Fruit fly (Drosophila melanogaster) whole organism: Measurements from ENCODE around the gene ND-PDSW.

Source experiments
- Dll ChIP-seq: fragments of >200 bp; optimal IDR thresholded peaks from 2 replicates; lab custom pipeline; 2017
- psq ChIP-seq: fragments of >200 bp; optimal IDR thresholded peaks from 2 replicates; lab custom pipeline; 2017

DNA sequence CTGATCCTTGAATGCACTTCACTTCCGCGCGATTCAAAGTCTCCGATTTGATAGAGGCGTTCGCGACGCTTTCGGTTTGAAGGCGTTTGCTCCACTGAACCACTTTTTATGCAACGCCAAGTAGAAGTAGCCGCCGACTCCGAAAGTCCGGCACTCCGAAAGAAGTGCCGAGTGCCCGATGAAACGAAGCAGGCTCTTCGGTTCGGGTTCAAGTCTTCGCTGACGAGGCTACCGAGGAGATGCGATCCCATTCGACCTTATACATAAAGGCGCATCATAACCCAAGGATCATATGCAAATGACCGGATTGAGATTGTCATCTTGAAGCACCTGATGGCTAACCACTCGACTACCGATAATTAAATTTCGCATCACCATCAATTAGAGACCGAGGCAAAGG lies 25.0 kb downstream of the ND-PDSW start, which contains the start of gene CG15414:
- TF ChIP-seq psq = no peak
- no peak for TF ChIP-seq Dll
